Fruit fly (Drosophila melanogaster) whole organism, embryonic: ENCODE measurements around the gene Lst8.

ENCODE experiments used
- BEAF-32 ChIP-seq: fragments of 200-800 bp; sonication (Bioruptor generic); optimal IDR thresholded peaks from 3 replicates; lab custom pipeline; 2017; ENCODE audit warnings: missing biosample characterization, missing genetic modification characterization, mild to moderate bottlenecking, moderate library complexity, missing genetic modification reagents
- C15 ChIP-seq: fragments of 200-800 bp; sonication (Bioruptor generic); IDR thresholded peaks from 3 replicates; pipeline ENCODE4 v1.3.6; 2022; ENCODE audit warnings: missing biosample characterization, missing genetic modification characterization
- CG11456 ChIP-seq: fragments of 200-800 bp; sonication (Bioruptor generic); IDR thresholded peaks from 3 replicates; pipeline ENCODE4 v1.3.6; 2022; ENCODE audit warnings: missing biosample characterization, missing genetic modification characterization
- CG11504 ChIP-seq: fragments of 200-800 bp; sonication (Bioruptor generic); optimal IDR thresholded peaks from 3 replicates; lab custom pipeline; 2019; ENCODE audit warnings: missing biosample characterization, mild to moderate bottlenecking, missing genetic modification characterization, moderate library complexity
- CG12236 ChIP-seq: fragments of 200-800 bp; sonication (Bioruptor generic); optimal IDR thresholded peaks from 2 replicates; lab custom pipeline; 2016; ENCODE audit warnings: missing biosample characterization, missing genetic modification characterization
- CG1233 ChIP-seq: fragments of 200-800 bp; sonication (Bioruptor generic); optimal IDR thresholded peaks from 4 replicates; lab custom pipeline; 2018; ENCODE audit warnings: missing biosample characterization, mild to moderate bottlenecking, missing genetic modification characterization
- CG13894 ChIP-seq: fragments of 200-800 bp; sonication (Bioruptor generic); optimal IDR thresholded peaks from 3 replicates; lab custom pipeline; 2018; ENCODE audit warnings: missing biosample characterization, mild to moderate bottlenecking, missing genetic modification characterization, moderate library complexity
- CG15601 ChIP-seq: fragments of 200-800 bp; sonication (Bioruptor generic); optimal IDR thresholded peaks from 3 replicates; lab custom pipeline; 2019; ENCODE audit warnings: missing biosample characterization, mild to moderate bottlenecking, missing genetic modification characterization, moderate library complexity
- CG3726 ChIP-seq: fragments of 200-800 bp; sonication (Bioruptor generic); IDR thresholded peaks from 3 replicates; pipeline ENCODE4, ENCODE4 v1.3.6; 2022; ENCODE audit warnings: missing biosample characterization, missing genetic modification characterization
- CG4282 ChIP-seq: fragments of 200-800 bp; sonication (Bioruptor generic); optimal IDR thresholded peaks from 2 replicates; lab custom pipeline; 2016; ENCODE audit warnings: missing biosample characterization, missing genetic modification characterization
- CG4707 ChIP-seq: fragments of 200-800 bp; sonication (Bioruptor generic); optimal IDR thresholded peaks from 2 replicates; lab custom pipeline; 2018; ENCODE audit warnings: missing biosample characterization, mild to moderate bottlenecking, missing genetic modification characterization, moderate library complexity
- CG4820 ChIP-seq: fragments of 200-800 bp; sonication (Bioruptor generic); optimal IDR thresholded peaks from 3 replicates; lab custom pipeline; 2016; ENCODE audit warnings: missing biosample characterization, missing genetic modification characterization
- CG4854 ChIP-seq: fragments of 200-800 bp; sonication (Bioruptor generic); optimal IDR thresholded peaks from 2 replicates; lab custom pipeline; 2016; ENCODE audit warnings: missing biosample characterization, missing genetic modification characterization, inconsistent platforms
- CG5245 ChIP-seq: fragments of 200-800 bp; sonication (Bioruptor generic); optimal IDR thresholded peaks from 3 replicates; lab custom pipeline; 2016; ENCODE audit warnings: missing biosample characterization, missing genetic modification characterization
- CG6854 ChIP-seq: fragments of 200-800 bp; sonication (Bioruptor generic); optimal IDR thresholded peaks from 3 replicates; lab custom pipeline; 2017; ENCODE audit warnings: missing biosample characterization, mild to moderate bottlenecking, missing genetic modification characterization
- CG7987 ChIP-seq: fragments of 200-800 bp; sonication (Bioruptor generic); optimal IDR thresholded peaks from 2 replicates; lab custom pipeline; 2018; ENCODE audit warnings: missing biosample characterization, mild to moderate bottlenecking, missing genetic modification characterization, moderate library complexity
- CG9727 ChIP-seq: fragments of 200-800 bp; sonication (Bioruptor generic); optimal IDR thresholded peaks from 3 replicates; lab custom pipeline; 2017; ENCODE audit warnings: missing biosample characterization, mild to moderate bottlenecking, missing genetic modification characterization
- CG9932 ChIP-seq: fragments of 200-800 bp; sonication (Bioruptor generic); IDR thresholded peaks from 2 replicates; pipeline ENCODE4 v1.3.6; 2022; ENCODE audit warnings: missing biosample characterization, missing genetic modification characterization
- Dip2 ChIP-seq: fragments of 200-800 bp; sonication (Bioruptor generic); IDR thresholded peaks from 2 replicates; pipeline ENCODE4 v1.3.6; 2022; ENCODE audit warnings: missing biosample characterization, missing genetic modification characterization
- Dref ChIP-seq: fragments of 200-800 bp; sonication (Bioruptor generic); IDR thresholded peaks from 2 replicates; pipeline ENCODE4 v1.3.6; 2022; ENCODE audit warnings: missing biosample characterization, missing genetic modification characterization
- Drgx ChIP-seq: fragments of 200-800 bp; sonication (Bioruptor generic); IDR thresholded peaks from 2 replicates; pipeline ENCODE4 v1.3.6; 2022; ENCODE audit warnings: missing biosample characterization, missing genetic modification characterization
- ERR ChIP-seq: fragments of 200-800 bp; sonication (Bioruptor generic); optimal IDR thresholded peaks from 2 replicates; lab custom pipeline; 2016; ENCODE audit warnings: missing biosample characterization, missing genetic modification characterization
- Ets65A ChIP-seq: fragments of 200-800 bp; sonication (Bioruptor generic); peaks from one replicate; lab custom pipeline; 2016; ENCODE audit warnings: missing biosample characterization, missing genetic modification characterization
- Ets97D ChIP-seq: fragments of 200-800 bp; sonication (Bioruptor generic); optimal IDR thresholded peaks from 3 replicates; lab custom pipeline; 2016; ENCODE audit warnings: missing biosample characterization, missing genetic modification characterization
- H15 ChIP-seq: fragments of 200-800 bp; sonication (Bioruptor generic); IDR thresholded peaks from 3 replicates; pipeline ENCODE4 v1.3.6; 2022; ENCODE audit warnings: missing biosample characterization, missing genetic modification characterization
- HLH3B ChIP-seq: fragments of 200-800 bp; sonication (Bioruptor generic); IDR thresholded peaks from 2 replicates; pipeline ENCODE4 v1.3.6; 2022; ENCODE audit warnings: missing biosample characterization, missing genetic modification characterization
- HLH4C ChIP-seq: fragments of 200-800 bp; sonication (Bioruptor generic); IDR thresholded peaks from 3 replicates; pipeline ENCODE4 v1.3.6; 2022; ENCODE audit warnings: missing biosample characterization, missing genetic modification characterization; ENCODE audit not compliant: partially characterized antibody
- Hmx ChIP-seq: fragments of 200-800 bp; sonication (Bioruptor generic); optimal IDR thresholded peaks from 2 replicates; lab custom pipeline; 2016; ENCODE audit warnings: missing biosample characterization, missing genetic modification characterization
- MESR4 ChIP-seq: fragments of 200-800 bp; sonication (Bioruptor generic); optimal IDR thresholded peaks from 2 replicates; lab custom pipeline; 2018; ENCODE audit warnings: missing biosample characterization, mild to moderate bottlenecking, missing genetic modification characterization, moderate library complexity
- Med ChIP-seq: fragments of 200-800 bp; sonication (Bioruptor generic); peaks from one replicate; lab custom pipeline; 2016; ENCODE audit warnings: missing biosample characterization, missing genetic modification characterization, mild to moderate bottlenecking, inconsistent platforms, moderate library complexity
- Mes4 ChIP-seq: fragments of 200-800 bp; sonication (Bioruptor generic); optimal IDR thresholded peaks from 2 replicates; lab custom pipeline; 2016; ENCODE audit warnings: missing biosample characterization, missing genetic modification characterization
- NK7.1 ChIP-seq: fragments of 200-800 bp; sonication (Bioruptor generic); optimal IDR thresholded peaks from 3 replicates; lab custom pipeline; 2016; ENCODE audit warnings: missing biosample characterization, missing genetic modification characterization
- Pdp1 ChIP-seq, 2 experiments: fragments of 200-800 bp; sonication (Bioruptor generic); optimal IDR thresholded peaks; 3 replicates each; lab custom pipeline; 2016; ENCODE audit warnings: missing biosample characterization in 2 of 2, missing genetic modification characterization in 2 of 2, mild to moderate bottlenecking in 1 of 2, moderate library complexity in 1 of 2
- Side ChIP-seq: fragments of 200-800 bp; sonication (Bioruptor generic); optimal IDR thresholded peaks from 2 replicates; lab custom pipeline; 2016; ENCODE audit warnings: missing biosample characterization, missing genetic modification characterization
- Sox100B ChIP-seq: fragments of 200-800 bp; sonication (Bioruptor generic); optimal IDR thresholded peaks from 3 replicates; lab custom pipeline; 2018; ENCODE audit warnings: missing biosample characterization, mild to moderate bottlenecking, missing genetic modification characterization
- Sry-δ ChIP-seq: fragments of 200-800 bp; sonication (Bioruptor generic); optimal IDR thresholded peaks from 2 replicates; lab custom pipeline; 2016; ENCODE audit warnings: missing biosample characterization, missing genetic modification characterization
- Ssrp ChIP-seq: fragments of 200-800 bp; sonication (Bioruptor generic); optimal IDR thresholded peaks from 2 replicates; lab custom pipeline; 2018; ENCODE audit warnings: missing biosample characterization, mild to moderate bottlenecking, missing genetic modification characterization, moderate library complexity
- Trl ChIP-seq, 3 experiments: fragments of >200 bp in 2 of 3; fragments of 200-800 bp in 1 of 3; sonication (Bioruptor generic) in 1 of 3; optimal IDR thresholded peaks; 2 replicates in 1 of 3; 3 replicates in 2 of 3; lab custom pipeline; 2016 to 2017; ENCODE audit warnings: missing biosample characterization in 1 of 3, missing genetic modification characterization in 1 of 3
- Xrp1 ChIP-seq: fragments of 200-800 bp; sonication (Bioruptor generic); IDR thresholded peaks from 2 replicates; pipeline ENCODE4 v1.3.6; 2022; ENCODE audit warnings: missing biosample characterization, missing genetic modification characterization
- dan ChIP-seq: fragments of 200-800 bp; sonication (Bioruptor generic); IDR thresholded peaks from 2 replicates; pipeline ENCODE4 v1.3.6; 2022; ENCODE audit warnings: missing biosample characterization, missing genetic modification characterization
- eyg ChIP-seq: fragments of 200-800 bp; sonication (Bioruptor generic); optimal IDR thresholded peaks from 3 replicates; lab custom pipeline; 2016; ENCODE audit warnings: missing biosample characterization, missing genetic modification characterization
- ftz-f1 ChIP-seq: fragments of 200-800 bp; sonication (Bioruptor generic); optimal IDR thresholded peaks from 2 replicates; lab custom pipeline; 2016; ENCODE audit warnings: missing biosample characterization, missing genetic modification characterization
- gce ChIP-seq: fragments of 200-800 bp; sonication (Bioruptor generic); IDR thresholded peaks from 3 replicates; pipeline ENCODE4 v1.3.6; 2022; ENCODE audit warnings: missing biosample characterization, missing genetic modification characterization
- gcm ChIP-seq: fragments of 200-800 bp; sonication (Bioruptor generic); optimal IDR thresholded peaks from 2 replicates; lab custom pipeline; 2019; ENCODE audit warnings: missing biosample characterization, mild to moderate bottlenecking, missing genetic modification characterization, moderate library complexity
- ken ChIP-seq: fragments of 200-800 bp; sonication (Bioruptor generic); IDR thresholded peaks from 3 replicates; pipeline ENCODE4 v1.3.6; 2022; ENCODE audit warnings: missing biosample characterization, missing genetic modification characterization
- mld ChIP-seq: fragments of 200-800 bp; sonication (Bioruptor generic); IDR thresholded peaks from 3 replicates; pipeline ENCODE4 v1.3.6; 2022; ENCODE audit warnings: missing biosample characterization, missing genetic modification characterization; ENCODE audit not compliant: partially characterized antibody
- pb ChIP-seq: fragments of 200-800 bp; sonication (Bioruptor generic); optimal IDR thresholded peaks from 3 replicates; lab custom pipeline; 2016; ENCODE audit warnings: missing biosample characterization, missing genetic modification characterization
- sisA ChIP-seq: fragments of 200-800 bp; sonication (Bioruptor generic); IDR thresholded peaks from 2 replicates; pipeline ENCODE4 v1.3.6; 2022; ENCODE audit warnings: missing biosample characterization, missing genetic modification characterization
- sr ChIP-seq: fragments of 200-800 bp; sonication (Bioruptor generic); IDR thresholded peaks from 3 replicates; pipeline ENCODE4 v1.3.6; 2022; ENCODE audit warnings: missing biosample characterization, missing genetic modification characterization
- ssp ChIP-seq: fragments of 200-800 bp; sonication (Bioruptor generic); IDR thresholded peaks from 2 replicates; pipeline ENCODE4 v1.3.6; 2022; ENCODE audit warnings: missing biosample characterization, missing genetic modification characterization
- tgo ChIP-seq: fragments of 200-800 bp; sonication (Bioruptor generic); IDR thresholded peaks from 3 replicates; pipeline ENCODE4 v1.3.6; 2022; ENCODE audit warnings: missing biosample characterization, missing genetic modification characterization
- unc-4 ChIP-seq: fragments of 200-800 bp; sonication (Bioruptor generic); IDR thresholded peaks from 2 replicates; pipeline ENCODE4 v1.3.6; 2022; ENCODE audit warnings: missing biosample characterization, missing genetic modification characterization; ENCODE audit not compliant: partially characterized antibody

The Lst8 gene

DNA sequence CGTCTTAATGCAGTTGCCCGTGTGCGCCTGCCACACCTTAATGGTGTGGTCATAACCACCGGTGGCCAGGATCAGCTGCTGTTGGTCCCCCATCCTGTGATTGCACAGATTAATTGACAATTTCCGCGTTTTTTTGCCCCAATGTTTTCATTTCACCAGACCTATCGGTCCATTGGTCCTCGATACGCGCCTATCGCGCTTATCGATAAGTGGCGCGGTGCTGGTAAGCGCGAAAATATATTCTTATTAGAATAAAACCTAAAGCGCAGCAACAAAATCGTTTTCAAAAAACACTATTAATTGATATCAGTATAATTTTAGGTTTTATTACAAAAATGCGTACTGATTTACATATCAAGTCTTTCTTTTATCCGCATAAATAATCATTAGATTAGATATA, at the start of gene Lst8 (continued):
- TF ChIP-seq CG5245 (GFP tag; lab: Kevin White, UChicago): no peak
- no peak for TF ChIP-seq Trl (optimal IDR thresholded peaks at IDR 0.05; lab: Kevin White, UChicago)
- no peak for TF ChIP-seq Trl (GFP tag; optimal IDR thresholded peaks at IDR 0.05; lab: Kevin White, UChicago)
- no peak for TF ChIP-seq ken (GFP tag; lab: Robert Waterston, UW)
- TF ChIP-seq mld: 0 out of 3 replicates have a peak, but pooled peaks have one; percentile 46
- no peak for TF ChIP-seq gcm (GFP tag; lab: Kevin White, UChicago)
- TF ChIP-seq Ssrp (tag; lab: Kevin White, UChicago): no peak
- no peak for TF ChIP-seq Hmx (GFP tag; lab: Kevin White, UChicago)
- TF ChIP-seq NK7.1: no peak
- TF ChIP-seq Med: peak; percentile 50
- peak; percentile 82 for TF ChIP-seq Dref (GFP tag; lab: Robert Waterston, UW)
- TF ChIP-seq H15 (GFP tag; lab: Robert Waterston, UW): no peak
- TF ChIP-seq CG4707 (GFP tag; lab: Kevin White, UChicago): no peak
- no peak for TF ChIP-seq ssp (GFP tag; lab: Robert Waterston, UW)
- TF ChIP-seq CG11504 (tag; lab: Kevin White, UChicago): no peak
- TF ChIP-seq Sry-δ (GFP tag; lab: Kevin White, UChicago): peak; percentile 33
- TF ChIP-seq tgo (GFP tag; lab: Robert Waterston, UW): no peak
- no peak for TF ChIP-seq Mes4 (GFP tag; lab: Kevin White, UChicago)
- no peak for TF ChIP-seq CG13894 (tag; lab: Kevin White, UChicago)
- no peak for TF ChIP-seq Drgx (GFP tag; lab: Robert Waterston, UW)
- no peak for TF ChIP-seq CG6854 (GFP tag; lab: Kevin White, UChicago)
- no peak for TF ChIP-seq pb
- no peak for TF ChIP-seq dan (GFP tag; lab: Robert Waterston, UW)
- TF ChIP-seq CG3726 (GFP tag; lab: Robert Waterston, UW): no peak
- TF ChIP-seq CG9932 (GFP tag; lab: Robert Waterston, UW): no peak
- peak; percentile 56 for TF ChIP-seq BEAF-32 (GFP tag; lab: Kevin White, UChicago)
- TF ChIP-seq CG9727 (GFP tag; lab: Kevin White, UChicago): no peak
- TF ChIP-seq Side (GFP tag; lab: Kevin White, UChicago): no peak
- peak; percentile 69 for TF ChIP-seq unc-4
- TF ChIP-seq Ets97D (GFP tag; lab: Kevin White, UChicago): peak; percentile 32
- TF ChIP-seq CG12236 (GFP tag; lab: Kevin White, UChicago): no peak
- TF ChIP-seq HLH4C: peak; percentile 75
- TF ChIP-seq ERR: no peak
- no peak for TF ChIP-seq ftz-f1
- peak; percentile 84 for TF ChIP-seq Ets65A (GFP tag; lab: Kevin White, UChicago)
- no peak for TF ChIP-seq eyg (GFP tag; lab: Kevin White, UChicago)
- no peak for TF ChIP-seq CG4282
- TF ChIP-seq CG4820 (GFP tag; lab: Kevin White, UChicago): no peak
- no peak for TF ChIP-seq Sox100B
- TF ChIP-seq HLH3B (GFP tag; lab: Robert Waterston, UW): no peak
- TF ChIP-seq Xrp1 (GFP tag; lab: Robert Waterston, UW): no peak
- TF ChIP-seq CG15601 (tag; lab: Kevin White, UChicago): no peak
- TF ChIP-seq CG1233 (GFP tag; lab: Kevin White, UChicago): no peak
- TF ChIP-seq C15 (GFP tag; lab: Robert Waterston, UW): no peak
- TF ChIP-seq CG11456 (GFP tag; lab: Robert Waterston, UW): no peak
- peak; percentile 48 for TF ChIP-seq MESR4 (GFP tag; lab: Kevin White, UChicago)
- no peak for TF ChIP-seq CG7987 (GFP tag; lab: Kevin White, UChicago)
- TF ChIP-seq Dip2 (GFP tag; lab: Robert Waterston, UW): no peak
- no peak for TF ChIP-seq sr
- no peak for TF ChIP-seq gce (GFP tag; lab: Robert Waterston, UW)
- TF ChIP-seq Pdp1 (GFP tag; optimal IDR thresholded peaks at IDR 0.05; lab: Kevin White, UChicago): peak in 1 of 2 experiments; percentile 12
- no peak for TF ChIP-seq CG4854 (GFP tag; lab: Kevin White, UChicago)
- TF ChIP-seq sisA: no peak
